Fruit fly (Drosophila melanogaster): ENCODE results near the gene Npc2b.

- no peak for TF ChIP-seq CG10348 (GFP tag; IDR thresholded peaks at IDR 0.05)
- no peak for TF ChIP-seq CG8159 (tag; optimal IDR thresholded peaks at IDR 0.05)
- TF ChIP-seq CG32121 (GFP tag; IDR thresholded peaks at IDR 0.05), result 0 out of 2 replicates have a peak, but pooled peaks have one; percentile 43
- TF ChIP-seq gl (tag; optimal IDR thresholded peaks at IDR 0.05), result no peak
- no peak for TF ChIP-seq Snoo (tag; optimal IDR thresholded peaks at IDR 0.05)
Measured at dm6 chr3R:14055944-14056319, 33.4 kb upstream of the Npc2b start.
